Worm (Caenorhabditis elegans): ENCODE results near the gene trim-21.

Gene trim-21

ce11 chrII:2340974-2341373 lies 28.3 kb upstream of the trim-21 start:
- TF ChIP-seq fkh-10 (GFP tag; optimal IDR thresholded peaks at IDR 0.05) (no peak), nfya-1 (tag; optimal IDR thresholded peaks at IDR 0.05) (peak; percentile 28), rnt-1 (tag; optimal IDR thresholded peaks at IDR 0.05) (peak; percentile 92)

ce11 chrII:2336177-2336576 lies 23.5 kb upstream of the trim-21 start:
- TF ChIP-seq che-1 (tag; optimal IDR thresholded peaks at IDR 0.05): no peak
- peak; percentile 60 for TF ChIP-seq dve-1 (tag; optimal IDR thresholded peaks at IDR 0.05)

- TF ChIP-seq pros-1 (tag; optimal IDR thresholded peaks at IDR 0.05): no peak
- TF ChIP-seq che-1 (tag; optimal IDR thresholded peaks at IDR 0.05): no peak
- TF ChIP-seq ceh-18 (tag; optimal IDR thresholded peaks at IDR 0.05): no peak
- no peak for TF ChIP-seq ets-4 (tag; optimal IDR thresholded peaks at IDR 0.05)
- TF ChIP-seq nfya-1 (tag; optimal IDR thresholded peaks at IDR 0.05): no peak
- TF ChIP-seq fkh-6 (tag; optimal IDR thresholded peaks at IDR 0.05): no peak
- TF ChIP-seq pha-4 (tag; optimal IDR thresholded peaks at IDR 0.05): no peak
- no peak for TF ChIP-seq hlh-8 (tag; optimal IDR thresholded peaks at IDR 0.05)
- no peak for TF ChIP-seq sox-2 (GFP tag; IDR thresholded peaks at IDR 0.05)
- no peak for TF ChIP-seq pax-1 (tag; optimal IDR thresholded peaks at IDR 0.05)
- no peak for TF ChIP-seq hlh-15 (tag; optimal IDR thresholded peaks at IDR 0.05)
- TF ChIP-seq K02D7.2 (tag; optimal IDR thresholded peaks at IDR 0.05): no peak
- no peak for TF ChIP-seq pag-3 (tag; optimal IDR thresholded peaks at IDR 0.05; ENCODE audit: borderline replicate concordance)
- TF ChIP-seq ceh-14 (tag; optimal IDR thresholded peaks at IDR 0.05): no peak
- TF ChIP-seq nhr-11 (tag; optimal IDR thresholded peaks at IDR 0.05): no peak
- TF ChIP-seq tbx-2 (tag; optimal IDR thresholded peaks at IDR 0.05): no peak
- no peak for TF ChIP-seq ahr-1 (tag; optimal IDR thresholded peaks at IDR 0.05)
- no peak for TF ChIP-seq C38D4.7 (GFP tag; optimal IDR thresholded peaks at IDR 0.05)
- no peak for TF ChIP-seq C08G9.2 (tag; optimal IDR thresholded peaks at IDR 0.05)
- TF ChIP-seq ceh-45 (GFP tag; IDR thresholded peaks at IDR 0.05): no peak
Observed at ce11 chrII:2335572-2335971, 22.9 kb upstream of the trim-21 start, which contains the start of gene F43C11.7. F43C11.7 (plus strand) TSS chrII:2335897.

ce11 chrII:2332220-2332619 lies 19.6 kb upstream of the trim-21 start, which contains the start of gene F43C11.8:
F43C11.8 (plus strand) TSS chrII:2332520.
- TF ChIP-seq pqm-1 (tag; optimal IDR thresholded peaks at IDR 0.05) (no peak), sdc-2 (tag; optimal IDR thresholded peaks at IDR 0.05) (no peak)

- TF ChIP-seq pat-9 (tag; optimal IDR thresholded peaks at IDR 0.05) (no peak), pqm-1 (tag; optimal IDR thresholded peaks at IDR 0.05) (no peak), hlh-8 (tag; optimal IDR thresholded peaks at IDR 0.05) (no peak), pha-4 (tag; optimal IDR thresholded peaks at IDR 0.05) (no peak), tbx-7 (tag; optimal IDR thresholded peaks at IDR 0.05) (no peak), T23F11.4 (GFP tag; optimal IDR thresholded peaks at IDR 0.05) (no peak), rnt-1 (tag; optimal IDR thresholded peaks at IDR 0.05) (no peak), pha-2 (tag; optimal IDR thresholded peaks at IDR 0.05) (no peak), ceh-30 (tag; optimal IDR thresholded peaks at IDR 0.05) (no peak), sdc-2 (tag; optimal IDR thresholded peaks at IDR 0.05) (no peak), pax-1 (tag; optimal IDR thresholded peaks at IDR 0.05) (no peak), elt-4 (tag; optimal IDR thresholded peaks at IDR 0.05) (no peak), ztf-16 (tag; optimal IDR thresholded peaks at IDR 0.05) (no peak)
Observed at ce11 chrII:2330462-2330861, 17.8 kb upstream of the trim-21 start.

ce11 chrII:2328963-2329442 lies 16.4 kb upstream of the trim-21 start, which contains the start of the genes ZK1240.8 and ZK1240.1:
ZK1240.8 (minus strand) TSS chrII:2329063.
ZK1240.1 (plus strand) TSS chrII:2329392.
- TF ChIP-seq hlh-8 (tag; optimal IDR thresholded peaks at IDR 0.05) (no peak), ceh-9 (tag; optimal IDR thresholded peaks at IDR 0.05) (no peak), ceh-6 (GFP tag; optimal IDR thresholded peaks at IDR 0.05) (no peak), pat-9 (tag; optimal IDR thresholded peaks at IDR 0.05) (no peak), gmeb-2 (tag; optimal IDR thresholded peaks at IDR 0.05) (no peak), ceh-22 (tag; optimal IDR thresholded peaks at IDR 0.05) (no peak), elt-4 (tag; optimal IDR thresholded peaks at IDR 0.05) (no peak)

Measured in whole organism, late embryonic.